Fruit fly (Drosophila melanogaster): ENCODE measurements around the gene Bin1.

DNA sequence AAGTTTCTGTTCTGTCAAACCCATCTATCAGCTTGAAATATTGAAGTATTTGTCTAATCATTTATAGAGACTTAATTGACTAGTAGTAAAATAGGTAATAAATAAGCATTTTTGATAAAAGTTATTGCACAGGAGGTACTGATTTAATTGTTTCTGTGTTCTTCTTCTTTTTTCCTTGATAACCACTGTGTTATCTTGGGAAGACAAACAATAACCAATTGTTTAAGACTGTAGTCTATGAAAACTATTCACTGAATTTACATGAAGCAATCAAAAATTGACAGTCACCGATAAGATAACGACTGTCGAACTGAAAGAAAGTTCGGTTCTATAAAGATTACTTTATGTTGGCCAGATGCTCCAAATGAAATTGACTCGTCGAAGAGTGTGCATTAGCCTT lies 15.9 kb downstream of the Bin1 start:
- TF ChIP-seq Sin3A (optimal IDR thresholded peaks at IDR 0.05): no peak
- no peak for TF ChIP-seq insv (optimal IDR thresholded peaks at IDR 0.05)
- TF ChIP-seq Myc (optimal IDR thresholded peaks at IDR 0.05): no peak
- TF ChIP-seq psq (optimal IDR thresholded peaks at IDR 0.05): no peak
- TF ChIP-seq h (optimal IDR thresholded peaks at IDR 0.05): no peak
- no peak for TF ChIP-seq ttk (optimal IDR thresholded peaks at IDR 0.05)

All from Kc167 (cell line).